Worm (Caenorhabditis elegans) whole organism, L4 larva: Measurements from ENCODE around the gene F15H10.5.

Experiments used
- ceh-62 ChIP-seq: sonication (generic microtip); optimal IDR thresholded peaks from 2 replicates; lab custom pipeline; 2017; ENCODE audit warnings: missing biosample characterization, missing genetic modification characterization
- nhr-237 ChIP-seq: sonication (generic microtip); optimal IDR thresholded peaks from 2 replicates; lab custom pipeline; 2017; ENCODE audit warnings: missing biosample characterization, missing genetic modification characterization

DNA sequence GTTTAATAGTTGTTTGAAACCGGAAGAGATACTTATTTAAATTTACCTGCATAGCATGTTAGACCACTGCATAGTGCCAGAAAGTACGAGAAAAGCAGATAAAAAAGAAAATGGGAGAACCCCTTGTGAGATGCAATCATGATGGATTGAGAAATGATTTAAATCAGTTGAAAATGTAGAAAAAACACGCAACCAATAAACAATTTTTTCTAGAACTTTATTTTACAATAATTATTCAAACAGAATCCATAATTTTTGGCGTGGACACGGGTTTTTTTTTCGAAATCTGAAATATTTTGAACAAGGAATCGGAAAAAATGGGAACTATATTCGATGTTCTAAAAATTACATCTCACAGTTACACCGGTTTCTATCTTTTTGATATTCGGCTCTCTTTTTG lies 39.6 kb downstream of the F15H10.5 start, which contains the start of gene AC3.12:
- TF ChIP-seq nhr-237 (tag; lab: Kevin White, UChicago) (no peak), ceh-62 (tag; lab: Kevin White, UChicago) (no peak)
